Fruit fly (Drosophila melanogaster) whole organism, pupa: ENCODE data around the gene Sfp24C1.

ENCODE experiments used
- CG8301 ChIP-seq: fragments of 200-800 bp; sonication (Bioruptor generic); optimal IDR thresholded peaks from 2 replicates; lab custom pipeline; 2018; ENCODE audit warnings: missing biosample characterization, mild to moderate bottlenecking, missing genetic modification characterization
- CG9948 ChIP-seq: fragments of 200-800 bp; sonication (Bioruptor generic); optimal IDR thresholded peaks from 2 replicates; lab custom pipeline; 2018; ENCODE audit warnings: missing biosample characterization, mild to moderate bottlenecking, missing genetic modification characterization, moderate library complexity
- EcR ChIP-seq: fragments of 200-800 bp; sonication (Bioruptor generic); optimal IDR thresholded peaks from 3 replicates; lab custom pipeline; 2019; ENCODE audit warnings: missing biosample characterization, missing genetic modification characterization, mild to moderate bottlenecking, moderate library complexity, missing genetic modification reagents
- Ets98B ChIP-seq: fragments of 200-800 bp; sonication (Bioruptor generic); IDR thresholded peaks from 2 replicates; pipeline ENCODE4 v1.3.6; 2022; ENCODE audit warnings: missing biosample characterization, missing genetic modification characterization
- Pif1B ChIP-seq: fragments of 200-800 bp; sonication (Bioruptor generic); optimal IDR thresholded peaks from 3 replicates; lab custom pipeline; 2016; ENCODE audit warnings: missing biosample characterization, missing genetic modification characterization

DNA sequence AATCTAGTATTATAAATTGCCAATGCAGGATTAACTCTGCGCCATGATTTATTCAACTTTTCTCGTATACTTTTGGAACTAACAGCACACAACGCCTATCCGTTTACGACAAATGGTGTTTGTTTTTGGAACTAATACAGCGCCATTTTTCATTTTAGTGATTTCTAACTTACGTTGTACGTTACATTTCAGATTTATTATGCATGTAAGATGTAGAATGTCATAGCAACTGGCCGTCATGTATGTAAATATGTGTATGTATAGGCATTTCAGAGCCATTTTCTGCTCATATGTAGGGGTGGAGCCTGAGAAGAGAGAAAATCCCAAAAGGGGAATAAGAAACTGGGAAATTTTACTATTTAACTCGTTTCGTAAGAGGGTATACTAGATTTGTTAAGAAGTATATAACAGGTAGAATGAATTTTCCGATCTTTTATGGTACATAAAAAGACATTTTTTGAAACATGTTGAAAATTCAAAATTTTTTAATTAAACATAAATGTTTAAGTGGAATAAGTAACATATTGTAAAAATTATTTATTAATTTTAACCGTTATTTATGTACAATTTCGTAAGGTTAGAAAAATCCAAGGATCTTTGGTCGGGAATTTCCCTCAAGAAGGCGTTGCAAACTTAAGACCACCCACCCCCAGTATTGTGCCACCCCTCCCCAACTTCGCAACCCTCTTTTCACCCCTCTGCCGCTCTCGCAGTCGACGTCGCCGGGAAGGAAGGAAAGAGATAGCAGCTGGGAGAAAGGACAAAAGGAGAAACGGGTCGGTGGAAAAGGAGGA, 42.9 kb upstream of the Sfp24C1 start:
- TF ChIP-seq Ets98B (GFP tag; lab: Robert Waterston, UW) (0 out of 2 replicates have a peak, but pooled peaks have one; percentile 53), EcR (GFP tag; lab: Kevin White, UChicago) (no peak), CG9948 (peak; percentile 29), CG8301 (tag; lab: Kevin White, UChicago) (peak; percentile 41), Pif1B (GFP tag; lab: Kevin White, UChicago) (no peak)
